Fruit fly (Drosophila melanogaster) whole organism, wandering third instar larva: Measurements from ENCODE around the gene slp2.

Experiments
- Abd-B ChIP-seq: fragments of >200 bp; optimal IDR thresholded peaks from 2 replicates; lab custom pipeline; 2017; ENCODE audit warnings: missing biosample characterization, missing genetic modification characterization
- CG32264 ChIP-seq: fragments of 200-800 bp; sonication (Bioruptor generic); optimal IDR thresholded peaks from 2 replicates; lab custom pipeline; 2016; ENCODE audit warnings: missing biosample characterization, missing genetic modification characterization
- CrebA ChIP-seq: fragments of 200-800 bp; sonication (Bioruptor generic); optimal IDR thresholded peaks from 2 replicates; lab custom pipeline; 2016; ENCODE audit warnings: missing biosample characterization, mild to moderate bottlenecking, missing genetic modification characterization, borderline replicate concordance
- Dfd ChIP-seq: fragments of >200 bp; optimal IDR thresholded peaks from 2 replicates; lab custom pipeline; 2017; ENCODE audit warnings: missing biosample characterization, missing genetic modification characterization
- Dif ChIP-seq: fragments of 200-275, 200-300 bp; sonication (Bioruptor generic); optimal IDR thresholded peaks from 2 replicates; lab custom pipeline; 2018; ENCODE audit warnings: missing biosample characterization, missing genetic modification characterization; ENCODE audit not compliant: partially characterized antibody
- Hnf4 ChIP-seq: fragments of 200-800 bp; sonication (Bioruptor generic); optimal IDR thresholded peaks from 2 replicates; lab custom pipeline; 2016; ENCODE audit warnings: missing biosample characterization, mild to moderate bottlenecking, missing genetic modification characterization
- Hr78 ChIP-seq: fragments of >200 bp; optimal IDR thresholded peaks from 2 replicates; lab custom pipeline; 2017; ENCODE audit warnings: missing biosample characterization, missing genetic modification characterization
- Jra ChIP-seq: sonication (Bioruptor generic); optimal IDR thresholded peaks from 2 replicates; lab custom pipeline; 2016; ENCODE audit warnings: missing biosample characterization, missing genetic modification characterization
- Mio ChIP-seq: sonication (Bioruptor generic); optimal IDR thresholded peaks from 2 replicates; lab custom pipeline; 2016; ENCODE audit warnings: missing biosample characterization, missing genetic modification characterization
- Myc ChIP-seq: fragments of >200 bp; optimal IDR thresholded peaks from 2 replicates; lab custom pipeline; 2017
- OdsH ChIP-seq: fragments of 200-800 bp; sonication (Bioruptor generic); optimal IDR thresholded peaks from 2 replicates; lab custom pipeline; 2016; ENCODE audit warnings: missing biosample characterization, mild to moderate bottlenecking, missing genetic modification characterization
- Rel ChIP-seq, 2 experiments: fragments of 200-800 bp; sonication (Bioruptor generic) in 1 of 2; optimal IDR thresholded peaks; 2 replicates in 1 of 2; 3 replicates in 1 of 2; lab custom pipeline; 2016 to 2019; ENCODE audit warnings: mild to moderate bottlenecking in 2 of 2, missing biosample characterization in 2 of 2, missing genetic modification characterization in 2 of 2, moderate library complexity in 1 of 2
- Sp1 ChIP-seq: fragments of 200-800 bp; sonication (Bioruptor generic); optimal IDR thresholded peaks from 3 replicates; lab custom pipeline; 2019; ENCODE audit warnings: missing biosample characterization, mild to moderate bottlenecking, missing genetic modification characterization, moderate library complexity
- Vsx2 ChIP-seq: fragments of 200-300, 225-300 bp; sonication (Bioruptor generic); optimal IDR thresholded peaks from 2 replicates; lab custom pipeline; 2018; ENCODE audit warnings: missing biosample characterization, missing genetic modification characterization; ENCODE audit not compliant: partially characterized antibody
- br ChIP-seq: fragments of 200-800 bp; sonication (Bioruptor generic); optimal IDR thresholded peaks from 2 replicates; lab custom pipeline; 2016; ENCODE audit warnings: missing biosample characterization, missing genetic modification characterization
- brk ChIP-seq: fragments of 200-800 bp; sonication (Bioruptor generic); optimal IDR thresholded peaks from 2 replicates; lab custom pipeline; 2016; ENCODE audit warnings: missing biosample characterization, mild to moderate bottlenecking, missing genetic modification characterization
- dl ChIP-seq, 2 experiments: fragments of 175-275, 200-275 bp in 1 of 2; fragments of 200-275 bp in 1 of 2; sonication (Bioruptor generic); optimal IDR thresholded peaks; lab custom pipeline; 2018; ENCODE audit warnings: mild to moderate bottlenecking in 2 of 2, missing biosample characterization in 2 of 2, missing genetic modification characterization in 2 of 2, moderate library complexity in 2 of 2; ENCODE audit not compliant: partially characterized antibody in 2 of 2, insufficient read depth in 1 of 2
- dmrt93B ChIP-seq: fragments of 200-800 bp; sonication (Bioruptor generic); optimal IDR thresholded peaks from 2 replicates; lab custom pipeline; 2018; ENCODE audit warnings: missing biosample characterization, mild to moderate bottlenecking, missing genetic modification characterization
- ey ChIP-seq: fragments of 200-800 bp; sonication (Bioruptor generic); optimal IDR thresholded peaks from 2 replicates; lab custom pipeline; 2016; ENCODE audit warnings: missing biosample characterization, missing genetic modification characterization
- fru ChIP-seq: fragments of 200-800 bp; sonication (Bioruptor generic); optimal IDR thresholded peaks from 3 replicates; lab custom pipeline; 2016; ENCODE audit warnings: missing biosample characterization, mild to moderate bottlenecking, missing genetic modification characterization
- lola ChIP-seq: fragments of >200 bp; optimal IDR thresholded peaks from 2 replicates; lab custom pipeline; 2017; ENCODE audit warnings: missing biosample characterization, missing genetic modification characterization
- psq ChIP-seq: fragments of 200-800 bp; sonication (Bioruptor generic); optimal IDR thresholded peaks from 3 replicates; lab custom pipeline; 2017; ENCODE audit warnings: missing biosample characterization, mild to moderate bottlenecking, missing genetic modification characterization, moderate library complexity
- rgr ChIP-seq: fragments of 200-800 bp; sonication (Bioruptor generic); optimal IDR thresholded peaks from 3 replicates; lab custom pipeline; 2016; ENCODE audit warnings: missing biosample characterization, mild to moderate bottlenecking, missing genetic modification characterization
- sage ChIP-seq: fragments of 200-800 bp; sonication (Bioruptor generic); optimal IDR thresholded peaks from 2 replicates; lab custom pipeline; 2016; ENCODE audit warnings: missing biosample characterization, mild to moderate bottlenecking, missing genetic modification characterization
- sv ChIP-seq: fragments of 200-800 bp; sonication (Bioruptor generic); optimal IDR thresholded peaks from 3 replicates; lab custom pipeline; 2016; ENCODE audit warnings: missing biosample characterization, missing genetic modification characterization
- tai ChIP-seq: sonication (Bioruptor generic); optimal IDR thresholded peaks from 2 replicates; lab custom pipeline; 2016; ENCODE audit warnings: missing biosample characterization, missing genetic modification characterization
- woc ChIP-seq: sonication (Bioruptor generic); optimal IDR thresholded peaks from 2 replicates; lab custom pipeline; 2016; ENCODE audit warnings: missing biosample characterization, mild to moderate bottlenecking, missing genetic modification characterization

The slp2 gene

DNA sequence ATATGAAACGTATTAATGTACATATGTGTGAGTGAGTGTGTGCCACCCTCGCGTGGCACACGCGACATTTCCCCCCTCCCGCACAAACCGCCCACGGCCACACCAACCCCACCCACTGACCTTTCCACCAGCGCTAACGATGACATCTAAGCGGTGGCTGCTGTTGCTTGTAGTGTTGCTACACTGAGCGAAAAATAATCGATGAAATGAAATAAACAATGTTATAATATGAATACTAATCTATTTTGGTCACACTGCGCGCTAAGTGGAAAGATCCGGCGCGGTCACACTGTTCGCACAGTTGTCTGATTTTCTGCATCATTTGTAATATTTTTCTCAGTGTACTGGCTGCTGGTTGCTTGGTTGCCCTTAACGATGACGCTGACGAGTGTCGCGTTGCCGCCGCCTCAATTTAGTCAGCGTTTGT is 4.4 kb upstream of the slp2 start (continued):
- TF ChIP-seq Sp1 (GFP tag; lab: Kevin White, UChicago), result peak; percentile 57
- peak; percentile 14 for TF ChIP-seq woc (GFP tag; lab: Kevin White, UChicago)
- TF ChIP-seq Mio (GFP tag; lab: Kevin White, UChicago), result no peak
- TF ChIP-seq Hnf4, result peak; percentile 58
- no peak for TF ChIP-seq dl (GFP tag; optimal IDR thresholded peaks at IDR 0.05; lab: Kevin White, UChicago; ENCODE audit: insufficient read depth in 1 of 2, partially characterized antibody in 2 of 2)

DNA sequence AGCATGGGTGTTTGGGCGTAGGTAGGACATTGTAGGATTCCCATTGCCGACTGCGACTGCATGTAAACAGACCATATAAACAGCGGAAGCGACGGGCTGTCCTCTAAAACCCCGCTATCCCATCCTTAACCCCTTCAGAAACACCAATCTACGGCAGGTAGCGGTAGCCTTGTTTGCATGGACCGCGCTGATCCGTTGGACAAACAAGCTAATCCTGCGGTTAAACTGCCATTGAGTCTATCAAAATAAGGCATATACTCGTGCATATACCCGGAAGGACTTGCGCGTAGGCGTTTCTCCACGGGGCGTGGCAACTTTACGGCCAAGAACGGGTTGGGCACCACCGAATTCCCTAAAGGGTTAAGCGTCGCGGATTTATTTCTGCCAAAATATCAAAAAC is 2.7 kb upstream of the slp2 start:
- no peak for TF ChIP-seq Jra
- no peak for TF ChIP-seq Mio (GFP tag; lab: Kevin White, UChicago)
- TF ChIP-seq OdsH (GFP tag; lab: Kevin White, UChicago), result no peak
- TF ChIP-seq sage (GFP tag; lab: Kevin White, UChicago), result no peak
- TF ChIP-seq brk (GFP tag; lab: Kevin White, UChicago), result no peak
- no peak for TF ChIP-seq CG32264 (GFP tag; lab: Kevin White, UChicago)
- TF ChIP-seq Vsx2 (GFP tag; lab: Kevin White, UChicago), result no peak
- TF ChIP-seq tai (GFP tag; lab: Kevin White, UChicago), result no peak
- TF ChIP-seq Myc, result no peak
- no peak for TF ChIP-seq CrebA

DNA sequence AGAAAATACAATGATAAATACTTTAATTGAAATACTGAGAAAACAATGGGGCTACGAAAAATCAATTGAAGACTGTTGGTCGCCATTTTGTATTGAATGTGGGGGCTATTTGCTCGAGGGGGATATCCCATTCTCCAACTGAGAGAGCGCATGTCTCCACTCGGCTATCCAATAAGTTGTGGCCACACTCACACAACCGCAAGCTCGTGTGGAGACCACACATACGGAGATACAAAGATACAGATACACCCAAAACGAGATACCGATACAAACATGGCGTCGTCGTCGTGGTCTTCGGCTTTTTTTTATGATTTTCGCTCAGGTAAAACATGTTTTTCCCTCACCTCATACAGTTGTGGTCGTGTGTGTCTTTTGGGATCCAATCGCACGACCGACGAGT is 1.4 kb upstream of the slp2 start:
- peak; percentile 24 for TF ChIP-seq Dif (GFP tag; lab: Kevin White, UChicago)
- no peak for TF ChIP-seq dmrt93B (GFP tag; lab: Kevin White, UChicago)
- no peak for TF ChIP-seq Rel (GFP tag; optimal IDR thresholded peaks at IDR 0.05; lab: Kevin White, UChicago)
- TF ChIP-seq Rel (tag; optimal IDR thresholded peaks at IDR 0.05; lab: Kevin White, UChicago), result peak; percentile 78
- TF ChIP-seq dl (GFP tag; optimal IDR thresholded peaks at IDR 0.05; lab: Kevin White, UChicago; ENCODE audit: insufficient read depth in 1 of 2, partially characterized antibody in 2 of 2), result peak in 1 of 2 experiments; percentile 12

DNA sequence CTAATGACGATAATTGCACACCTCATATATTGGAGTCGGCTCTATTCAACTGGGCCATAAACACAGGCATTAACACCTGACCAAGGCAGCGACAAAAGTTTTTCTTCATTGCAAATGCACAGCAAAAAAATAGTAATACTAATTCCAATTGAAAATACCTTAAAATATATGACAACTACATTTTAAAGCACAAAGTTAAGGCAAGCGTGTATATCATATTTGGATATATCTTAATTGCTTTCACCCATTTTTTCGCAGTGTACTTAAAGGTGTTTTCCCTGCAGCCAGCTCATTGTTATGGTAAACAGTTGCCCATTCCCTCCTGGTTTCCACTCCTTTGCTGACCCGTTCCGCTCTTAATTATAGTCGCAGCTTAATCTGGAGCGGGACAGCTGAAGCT is 4.3 kb downstream of the slp2 start:
- TF ChIP-seq OdsH (GFP tag; lab: Kevin White, UChicago), result no peak
- peak; percentile 1 for TF ChIP-seq fru (GFP tag; lab: Kevin White, UChicago)

DNA sequence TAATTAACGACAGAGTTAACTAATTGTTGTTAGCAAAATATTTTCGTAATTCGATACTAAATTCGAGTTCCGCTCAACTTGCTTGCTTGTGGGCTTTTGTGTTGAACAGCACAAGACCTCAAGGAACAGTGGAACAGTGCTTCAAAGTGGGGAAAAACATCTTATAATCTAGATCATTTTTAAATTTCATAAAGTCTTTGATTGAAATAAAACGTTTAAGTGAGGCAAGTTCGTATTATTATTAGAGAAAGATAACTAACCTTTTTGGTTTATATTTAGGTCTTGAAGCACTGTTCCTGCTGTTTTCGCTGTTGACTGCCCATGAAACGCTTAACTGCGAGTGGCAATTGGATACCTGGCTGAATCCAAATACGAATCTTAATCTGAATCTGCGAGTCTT is 7.5 kb downstream of the slp2 start:
- TF ChIP-seq Abd-B (GFP tag; lab: Kevin White, UChicago), result no peak
- peak; percentile 61 for TF ChIP-seq OdsH (GFP tag; lab: Kevin White, UChicago)
- TF ChIP-seq Dfd (GFP tag; lab: Kevin White, UChicago), result no peak
- peak; percentile 38 for TF ChIP-seq Sp1 (GFP tag; lab: Kevin White, UChicago)
- peak; percentile 45 for TF ChIP-seq br (GFP tag; lab: Kevin White, UChicago)
- TF ChIP-seq ey (GFP tag; lab: Kevin White, UChicago), result peak; percentile 59
- TF ChIP-seq Vsx2 (GFP tag; lab: Kevin White, UChicago), result no peak
- no peak for TF ChIP-seq CG32264 (GFP tag; lab: Kevin White, UChicago)
- peak; percentile 43 for TF ChIP-seq psq (GFP tag; lab: Kevin White, UChicago)
- TF ChIP-seq brk (GFP tag; lab: Kevin White, UChicago), result peak; percentile 10
- no peak for TF ChIP-seq dl (GFP tag; optimal IDR thresholded peaks at IDR 0.05; lab: Kevin White, UChicago; ENCODE audit: insufficient read depth in 1 of 2, partially characterized antibody in 2 of 2)
- TF ChIP-seq rgr (GFP tag; lab: Kevin White, UChicago), result peak; percentile 53
- peak; percentile 20 for TF ChIP-seq tai (GFP tag; lab: Kevin White, UChicago)
- TF ChIP-seq Hnf4, result peak; percentile 59

DNA sequence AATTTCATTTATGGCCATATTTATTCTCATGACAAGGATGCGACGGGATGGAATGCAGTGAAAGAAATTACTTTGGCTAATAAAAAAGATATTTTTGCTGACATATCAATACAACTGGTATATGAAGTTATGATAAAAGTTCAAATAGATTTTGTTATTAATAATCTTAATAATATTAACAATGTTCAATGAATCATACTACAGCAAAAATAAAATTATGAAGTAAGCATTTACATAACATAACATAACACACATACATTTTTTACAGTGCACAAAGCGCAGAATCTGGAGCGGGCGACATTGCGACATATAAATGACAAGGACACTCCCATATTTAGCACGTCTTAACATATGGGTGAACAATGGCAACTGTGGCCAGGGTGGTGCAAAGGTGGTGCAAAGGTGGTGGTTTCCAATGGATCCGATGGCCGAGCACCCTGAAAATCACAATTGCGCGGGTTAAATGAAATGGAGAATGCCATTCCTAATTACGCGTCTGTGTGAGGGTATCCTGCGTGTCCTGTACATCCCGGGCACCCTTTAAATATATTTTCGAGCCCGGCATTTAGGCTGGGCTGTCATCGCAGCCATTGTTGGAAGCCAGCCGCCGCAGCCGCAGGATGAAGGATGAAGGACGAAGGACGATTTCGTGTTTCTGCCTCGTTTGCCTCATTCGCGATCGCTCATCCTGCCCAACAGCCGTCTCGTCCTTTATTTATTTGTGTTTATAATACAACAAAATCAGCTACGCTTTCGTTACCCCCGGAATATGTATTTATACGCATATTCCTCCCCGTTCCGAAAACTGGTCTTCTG is 8.5 kb downstream of the slp2 start:
- TF ChIP-seq Hr78, result no peak
- TF ChIP-seq br (GFP tag; lab: Kevin White, UChicago), result no peak
- no peak for TF ChIP-seq Rel (GFP tag; optimal IDR thresholded peaks at IDR 0.05; lab: Kevin White, UChicago)
- TF ChIP-seq Rel (tag; optimal IDR thresholded peaks at IDR 0.05; lab: Kevin White, UChicago), result no peak
- no peak for TF ChIP-seq Abd-B (GFP tag; lab: Kevin White, UChicago)
- no peak for TF ChIP-seq Myc
- TF ChIP-seq Dfd (GFP tag; lab: Kevin White, UChicago), result no peak
- no peak for TF ChIP-seq lola (GFP tag; lab: Kevin White, UChicago)
- TF ChIP-seq CrebA, result no peak
- TF ChIP-seq dl (GFP tag; optimal IDR thresholded peaks at IDR 0.05; lab: Kevin White, UChicago; ENCODE audit: insufficient read depth in 1 of 2, partially characterized antibody in 2 of 2), result no peak
- no peak for TF ChIP-seq sv (GFP tag; lab: Kevin White, UChicago)
- TF ChIP-seq dmrt93B (GFP tag; lab: Kevin White, UChicago), result no peak
- no peak for TF ChIP-seq psq (GFP tag; lab: Kevin White, UChicago)
- no peak for TF ChIP-seq fru (GFP tag; lab: Kevin White, UChicago)
